Fruit fly (Drosophila melanogaster) whole organism, embryonic: ENCODE data around the gene CG34268.

Experiments used
- ATbp ChIP-seq: fragments of 200-800 bp; sonication (Bioruptor generic); optimal IDR thresholded peaks from 2 replicates; lab custom pipeline; 2017; ENCODE audit warnings: missing biosample characterization, mild to moderate bottlenecking, missing genetic modification characterization, missing genetic modification reagents
- Bdp1 ChIP-seq: fragments of 200-800 bp; sonication (Bioruptor generic); optimal IDR thresholded peaks from 3 replicates; lab custom pipeline; 2016; ENCODE audit warnings: missing biosample characterization, missing genetic modification characterization
- CG12071 ChIP-seq: fragments of 200-800 bp; sonication (Bioruptor generic); optimal IDR thresholded peaks from 3 replicates; lab custom pipeline; 2018; ENCODE audit warnings: missing biosample characterization, mild to moderate bottlenecking, missing genetic modification characterization
- CG12219 ChIP-seq: fragments of 200-800 bp; sonication (Bioruptor generic); optimal IDR thresholded peaks from 3 replicates; lab custom pipeline; 2018; ENCODE audit warnings: missing biosample characterization, mild to moderate bottlenecking, missing genetic modification characterization
- CG15601 ChIP-seq: fragments of 200-800 bp; sonication (Bioruptor generic); optimal IDR thresholded peaks from 3 replicates; lab custom pipeline; 2019; ENCODE audit warnings: missing biosample characterization, mild to moderate bottlenecking, missing genetic modification characterization, moderate library complexity
- CG15696 ChIP-seq: fragments of 200-800 bp; sonication (Bioruptor generic); optimal IDR thresholded peaks from 2 replicates; lab custom pipeline; 2019; ENCODE audit warnings: missing biosample characterization, mild to moderate bottlenecking, missing genetic modification characterization, moderate library complexity
- CG17186 ChIP-seq: fragments of 200-800 bp; sonication (Bioruptor generic); optimal IDR thresholded peaks from 3 replicates; lab custom pipeline; 2017; ENCODE audit warnings: missing biosample characterization, missing genetic modification reagents, missing genetic modification characterization
- CG17568 ChIP-seq: fragments of 200-800 bp; sonication (Bioruptor generic); optimal IDR thresholded peaks from 2 replicates; lab custom pipeline; 2018; ENCODE audit warnings: missing biosample characterization, mild to moderate bottlenecking, missing genetic modification characterization, moderate library complexity
- CG17912 ChIP-seq: fragments of 200-800 bp; sonication (Bioruptor generic); optimal IDR thresholded peaks from 2 replicates; lab custom pipeline; 2018; ENCODE audit warnings: missing biosample characterization, mild to moderate bottlenecking, missing genetic modification characterization
- CG2712 ChIP-seq: fragments of 200-800 bp; optimal IDR thresholded peaks from 3 replicates; lab custom pipeline; 2019; ENCODE audit warnings: missing biosample characterization, mild to moderate bottlenecking, missing genetic modification characterization, moderate library complexity
- CG3163 ChIP-seq: fragments of 200-800 bp; sonication (Bioruptor generic); optimal IDR thresholded peaks from 3 replicates; lab custom pipeline; 2016; ENCODE audit warnings: missing biosample characterization, missing genetic modification characterization
- CG33557 ChIP-seq: fragments of 200-800 bp; sonication (Bioruptor generic); optimal IDR thresholded peaks from 2 replicates; lab custom pipeline; 2019; ENCODE audit warnings: missing biosample characterization, mild to moderate bottlenecking, missing genetic modification characterization, moderate library complexity
- CG4707 ChIP-seq: fragments of 200-800 bp; sonication (Bioruptor generic); optimal IDR thresholded peaks from 2 replicates; lab custom pipeline; 2018; ENCODE audit warnings: missing biosample characterization, mild to moderate bottlenecking, missing genetic modification characterization, moderate library complexity
- CG6654 ChIP-seq: fragments of 200-800 bp; sonication (Bioruptor generic); optimal IDR thresholded peaks from 2 replicates; lab custom pipeline; 2017; ENCODE audit warnings: missing biosample characterization, mild to moderate bottlenecking, missing genetic modification characterization
- CG6765 ChIP-seq: fragments of 200-800 bp; sonication (Bioruptor generic); optimal IDR thresholded peaks from 3 replicates; lab custom pipeline; 2017; ENCODE audit warnings: missing biosample characterization, mild to moderate bottlenecking, missing genetic modification characterization
- CG6813 ChIP-seq: fragments of 200-800 bp; sonication (Bioruptor generic); optimal IDR thresholded peaks from 2 replicates; lab custom pipeline; 2017; ENCODE audit warnings: missing biosample characterization, missing genetic modification characterization, mild to moderate bottlenecking, moderate library complexity, missing genetic modification reagents
- CG8290 ChIP-seq, 3 experiments: fragments of 200-800 bp; sonication (Bioruptor generic); optimal IDR thresholded peaks; 2 replicates each; lab custom pipeline; 2016 to 2019; ENCODE audit warnings: missing biosample characterization in 3 of 3, missing genetic modification characterization in 3 of 3, mild to moderate bottlenecking in 2 of 3, moderate library complexity in 1 of 3
- CG8944 ChIP-seq: fragments of 200-800 bp; sonication (Bioruptor generic); optimal IDR thresholded peaks from 3 replicates; lab custom pipeline; 2016; ENCODE audit warnings: missing biosample characterization, missing genetic modification characterization
- E2f1 ChIP-seq: fragments of 200-800 bp; sonication (Bioruptor generic); IDR thresholded peaks from 2 replicates; pipeline ENCODE4 v1.3.6; 2022; ENCODE audit warnings: missing biosample characterization, missing genetic modification characterization
- Fer1 ChIP-seq: fragments of 200-800 bp; sonication (Bioruptor generic); optimal IDR thresholded peaks from 2 replicates; lab custom pipeline; 2017; ENCODE audit warnings: missing biosample characterization, mild to moderate bottlenecking, missing genetic modification characterization
- HmgD ChIP-seq: fragments of 200-800 bp; sonication (Bioruptor generic); optimal IDR thresholded peaks from 3 replicates; lab custom pipeline; 2016; ENCODE audit warnings: missing biosample characterization, missing genetic modification characterization
- MTF-1 ChIP-seq: fragments of 200-800 bp; sonication (Bioruptor generic); optimal IDR thresholded peaks from 2 replicates; lab custom pipeline; 2018; ENCODE audit warnings: missing biosample characterization, mild to moderate bottlenecking, missing genetic modification characterization, borderline replicate concordance
- Meics ChIP-seq: fragments of 200-800 bp; sonication (Bioruptor generic); optimal IDR thresholded peaks from 2 replicates; lab custom pipeline; 2017; ENCODE audit warnings: missing biosample characterization, mild to moderate bottlenecking, missing genetic modification characterization
- Rfx ChIP-seq: fragments of 200-800 bp; sonication (Bioruptor generic); IDR thresholded peaks from 2 replicates; pipeline ENCODE4 v1.3.6; 2022; ENCODE audit warnings: missing biosample characterization, missing genetic modification characterization
- Sox100B ChIP-seq: fragments of 200-800 bp; sonication (Bioruptor generic); optimal IDR thresholded peaks from 3 replicates; lab custom pipeline; 2018; ENCODE audit warnings: missing biosample characterization, mild to moderate bottlenecking, missing genetic modification characterization
- dati ChIP-seq: fragments of 200-800 bp; sonication (Bioruptor generic); IDR thresholded peaks from 2 replicates; pipeline ENCODE4 v1.3.6; 2022; ENCODE audit warnings: missing biosample characterization, missing genetic modification characterization
- exex ChIP-seq: fragments of 200-800 bp; sonication (Bioruptor generic); optimal IDR thresholded peaks from 4 replicates; lab custom pipeline; 2018; ENCODE audit warnings: missing biosample characterization, mild to moderate bottlenecking, missing genetic modification characterization, moderate library complexity
- fd102C ChIP-seq: fragments of 200-800 bp; sonication (Bioruptor generic); optimal IDR thresholded peaks from 2 replicates; lab custom pipeline; 2018; ENCODE audit warnings: missing biosample characterization, mild to moderate bottlenecking, missing genetic modification characterization, moderate library complexity
- gem ChIP-seq: fragments of 200-800 bp; sonication (Bioruptor generic); optimal IDR thresholded peaks from 2 replicates; lab custom pipeline; 2019; ENCODE audit warnings: missing biosample characterization, mild to moderate bottlenecking, missing genetic modification characterization, moderate library complexity
- jing ChIP-seq: fragments of 200-800 bp; sonication (Bioruptor generic); optimal IDR thresholded peaks from 2 replicates; lab custom pipeline; 2018; ENCODE audit warnings: missing biosample characterization, mild to moderate bottlenecking, missing genetic modification characterization
- klu ChIP-seq: fragments of 200-800 bp; sonication (Bioruptor generic); IDR thresholded peaks from 2 replicates; pipeline ENCODE4 v1.3.6; 2022; ENCODE audit warnings: missing biosample characterization, missing genetic modification characterization
- mirr ChIP-seq: fragments of 200-800 bp; sonication (Bioruptor generic); optimal IDR thresholded peaks from 3 replicates; lab custom pipeline; 2018; ENCODE audit warnings: missing biosample characterization, mild to moderate bottlenecking, missing genetic modification characterization
- nerfin-2 ChIP-seq: fragments of 200-800 bp; sonication (Bioruptor generic); IDR thresholded peaks from 2 replicates; pipeline ENCODE4 v1.3.6; 2022; ENCODE audit warnings: missing biosample characterization, missing genetic modification characterization; ENCODE audit not compliant: partially characterized antibody
- sc ChIP-seq, 3 experiments: fragments of >200 bp in 2 of 3; fragments of 200-800 bp in 1 of 3; sonication (Bioruptor generic) in 1 of 3; optimal IDR thresholded peaks; 2 replicates in 2 of 3; 3 replicates in 1 of 3; lab custom pipeline; 2017; ENCODE audit warnings: mild to moderate bottlenecking in 1 of 3, missing biosample characterization in 1 of 3, missing genetic modification characterization in 1 of 3, missing genetic modification reagents in 1 of 3
- so ChIP-seq: fragments of 200-800 bp; sonication (Bioruptor generic); IDR thresholded peaks from 3 replicates; pipeline ENCODE4 v1.3.6; 2022; ENCODE audit warnings: missing biosample characterization, missing genetic modification characterization
- tgo ChIP-seq: fragments of 200-800 bp; sonication (Bioruptor generic); IDR thresholded peaks from 3 replicates; pipeline ENCODE4 v1.3.6; 2022; ENCODE audit warnings: missing biosample characterization, missing genetic modification characterization
- tio ChIP-seq: fragments of 200-800 bp; sonication (Bioruptor generic); optimal IDR thresholded peaks from 2 replicates; lab custom pipeline; 2017; ENCODE audit warnings: missing biosample characterization, missing genetic modification characterization, inconsistent platforms
- tll ChIP-seq, 2 experiments: fragments of 200-800 bp in 1 of 2; fragments of >200 bp in 1 of 2; sonication (Bioruptor generic) in 1 of 2; optimal IDR thresholded peaks; 2 replicates each; lab custom pipeline; 2017 to 2019; ENCODE audit warnings: missing biosample characterization in 2 of 2, missing genetic modification characterization in 2 of 2, mild to moderate bottlenecking in 1 of 2, moderate library complexity in 1 of 2
- tna ChIP-seq: fragments of 200-800 bp; sonication (Bioruptor generic); IDR thresholded peaks from 2 replicates; pipeline ENCODE4 v1.3.6; 2022; ENCODE audit warnings: missing biosample characterization, missing genetic modification characterization; ENCODE audit not compliant: partially characterized antibody
- usp ChIP-seq: fragments of >200 bp; optimal IDR thresholded peaks from 2 replicates; lab custom pipeline; 2017; ENCODE audit warnings: missing biosample characterization, missing genetic modification characterization

The CG34268 gene

dm6 chr3L:483818-484217, 16.9 kb upstream of the CG34268 start (continued):
- TF ChIP-seq CG8290 (GFP tag; optimal IDR thresholded peaks at IDR 0.05; lab: Kevin White, UChicago) (no peak), CG8290 (tag; optimal IDR thresholded peaks at IDR 0.05; lab: Kevin White, UChicago) (peak in 1 of 2 experiments; percentile 38), CG17912 (GFP tag; lab: Kevin White, UChicago) (no peak), sc (optimal IDR thresholded peaks at IDR 0.05; lab: Kevin White, UChicago) (no peak), sc (GFP tag; optimal IDR thresholded peaks at IDR 0.05; lab: Kevin White, UChicago) (no peak), tna (GFP tag; lab: Robert Waterston, UW) (no peak), CG6765 (GFP tag; lab: Kevin White, UChicago) (peak; percentile 8), CG6654 (GFP tag; lab: Kevin White, UChicago) (no peak), mirr (GFP tag; lab: Kevin White, UChicago) (peak; percentile 26), tgo (GFP tag; lab: Robert Waterston, UW) (no peak), CG15696 (tag; lab: Kevin White, UChicago) (peak; percentile 25), CG3163 (GFP tag; lab: Kevin White, UChicago) (no peak), klu (GFP tag; lab: Robert Waterston, UW) (no peak), gem (peak; percentile 20), exex (tag; lab: Kevin White, UChicago) (peak; percentile 35), nerfin-2 (GFP tag; lab: Robert Waterston, UW) (no peak), Sox100B (GFP tag; lab: Kevin White, UChicago) (peak; percentile 5), MTF-1 (GFP tag; lab: Kevin White, UChicago) (peak; percentile 14), Bdp1 (GFP tag; lab: Kevin White, UChicago) (no peak), CG12219 (GFP tag; lab: Kevin White, UChicago) (peak; percentile 10), so (peak; percentile 21; the same call in 1 of the 3 replicates), CG17186 (GFP tag; lab: Kevin White, UChicago) (no peak), CG15601 (tag; lab: Kevin White, UChicago) (peak; percentile 37), CG4707 (GFP tag; lab: Kevin White, UChicago) (peak; percentile 52), CG8944 (GFP tag; lab: Kevin White, UChicago) (no peak), Fer1 (peak; percentile 32), CG17568 (GFP tag; lab: Kevin White, UChicago) (peak; percentile 60), HmgD (GFP tag; lab: Kevin White, UChicago) (no peak), tll (GFP tag; optimal IDR thresholded peaks at IDR 0.05; lab: Kevin White, UChicago) (no peak), dati (no peak), usp (GFP tag; lab: Kevin White, UChicago) (no peak), CG6813 (GFP tag; lab: Kevin White, UChicago) (peak; percentile 30), Rfx (no peak), E2f1 (no peak), fd102C (GFP tag; lab: Kevin White, UChicago) (no peak), CG2712 (tag; lab: Kevin White, UChicago) (no peak), jing (GFP tag; lab: Kevin White, UChicago) (no peak), CG33557 (GFP tag; lab: Kevin White, UChicago) (peak; percentile 40), CG12071 (GFP tag; lab: Kevin White, UChicago) (peak; percentile 33), ATbp (GFP tag; lab: Kevin White, UChicago) (peak; percentile 43), Meics (GFP tag; lab: Kevin White, UChicago) (peak; percentile 4), tio (GFP tag; lab: Kevin White, UChicago) (no peak)
- TF ChIP-seq, all 482 proteins: peak for 47
